Worm (Caenorhabditis elegans): ENCODE data around the gene clc-1.

DNA sequence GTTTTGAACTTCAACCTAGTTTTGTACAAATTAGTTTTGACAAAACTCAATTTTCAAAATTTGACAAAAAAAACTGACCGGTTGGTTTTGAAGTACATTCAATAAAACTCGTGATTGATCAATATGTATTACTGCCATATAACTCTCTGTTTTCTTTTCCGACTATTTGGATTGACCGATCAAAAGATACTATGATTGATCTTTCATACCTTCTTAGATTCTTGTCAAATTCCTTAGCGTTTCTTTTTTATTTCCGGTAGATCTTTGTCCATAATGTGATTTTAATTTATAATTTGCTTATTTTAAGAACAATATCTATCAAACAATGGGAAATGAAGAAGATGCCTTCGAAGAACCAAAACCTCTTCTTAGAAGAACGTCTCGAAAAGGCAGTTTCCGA, 34.9 kb upstream of the clc-1 start, which contains the start of gene F58A3.3:
- no peak for TF ChIP-seq unc-62 (GFP tag; optimal IDR thresholded peaks at IDR 0.05)
- TF ChIP-seq ama-1 (optimal IDR thresholded peaks at IDR 0.05) = no peak
- TF ChIP-seq aly-2 (tag; optimal IDR thresholded peaks at IDR 0.05) = no peak
- no peak for TF ChIP-seq nhr-237 (tag; optimal IDR thresholded peaks at IDR 0.05)
- TF ChIP-seq ztf-4 (tag; optimal IDR thresholded peaks at IDR 0.05) = no peak
- TF ChIP-seq unc-39 (tag; optimal IDR thresholded peaks at IDR 0.05) = no peak
